Fruit fly (Drosophila melanogaster) whole organism, pupa: ENCODE results near the gene CG13727.

Experiments used
- CG10348 ChIP-seq: fragments of 200-800 bp; sonication (Bioruptor generic); IDR thresholded peaks from 2 replicates; pipeline ENCODE4 v1.3.6; 2022; ENCODE audit warnings: missing biosample characterization, missing genetic modification characterization
- CG12605 ChIP-seq: fragments of 200-800 bp; sonication (Bioruptor generic); IDR thresholded peaks from 2 replicates; pipeline ENCODE4 v1.3.6; 2022; ENCODE audit warnings: missing biosample characterization, missing genetic modification characterization
- CG17806 ChIP-seq: fragments of 200-800 bp; sonication (Bioruptor generic); optimal IDR thresholded peaks from 2 replicates; lab custom pipeline; 2018; ENCODE audit warnings: missing biosample characterization, mild to moderate bottlenecking, missing genetic modification characterization, moderate library complexity
- CG4496 ChIP-seq: fragments of 200-800 bp; sonication (Bioruptor generic); IDR thresholded peaks from 3 replicates; pipeline ENCODE4 v1.3.6; 2022; ENCODE audit warnings: missing biosample characterization, missing genetic modification characterization
- CG8159 ChIP-seq: fragments of 200-800 bp; sonication (Bioruptor generic); optimal IDR thresholded peaks from 3 replicates; lab custom pipeline; 2018; ENCODE audit warnings: missing biosample characterization, mild to moderate bottlenecking, missing genetic modification characterization, moderate library complexity
- CG8301 ChIP-seq: fragments of 200-800 bp; sonication (Bioruptor generic); optimal IDR thresholded peaks from 2 replicates; lab custom pipeline; 2018; ENCODE audit warnings: missing biosample characterization, mild to moderate bottlenecking, missing genetic modification characterization
- EcR ChIP-seq: fragments of 200-800 bp; sonication (Bioruptor generic); optimal IDR thresholded peaks from 3 replicates; lab custom pipeline; 2019; ENCODE audit warnings: missing biosample characterization, missing genetic modification characterization, mild to moderate bottlenecking, moderate library complexity, missing genetic modification reagents
- Pif1B ChIP-seq: fragments of 200-800 bp; sonication (Bioruptor generic); optimal IDR thresholded peaks from 3 replicates; lab custom pipeline; 2016; ENCODE audit warnings: missing biosample characterization, missing genetic modification characterization
- fd96Ca ChIP-seq: fragments of 200-800 bp; sonication (Bioruptor generic); IDR thresholded peaks from 3 replicates; pipeline ENCODE4 v1.3.6; 2022; ENCODE audit warnings: missing biosample characterization, missing genetic modification characterization

DNA sequence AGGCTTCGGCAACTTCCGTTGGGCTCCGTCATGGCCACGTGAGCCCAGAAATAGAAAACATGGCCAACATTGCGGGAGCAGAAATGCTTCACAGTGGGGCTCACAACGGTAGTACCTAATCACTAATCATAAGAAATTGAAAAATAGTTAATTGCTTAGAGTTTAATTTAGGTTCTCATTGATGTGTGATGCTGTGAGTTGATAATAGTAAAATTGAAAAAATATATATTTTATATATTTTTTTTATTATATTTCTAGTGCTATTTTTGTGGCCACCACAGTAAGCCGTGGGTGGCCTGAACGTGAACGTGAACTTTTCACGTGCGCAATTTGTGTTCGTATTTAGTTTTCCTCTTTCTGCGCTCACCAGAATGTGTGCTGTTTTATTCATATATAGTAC is 30.6 kb downstream of the CG13727 start:
- TF ChIP-seq CG8159 (tag; lab: Kevin White, UChicago): no peak
- no peak for TF ChIP-seq EcR (GFP tag; lab: Kevin White, UChicago)
- no peak for TF ChIP-seq CG17806 (tag; lab: Kevin White, UChicago)
- no peak for TF ChIP-seq fd96Ca (GFP tag; lab: Robert Waterston, UW)
- TF ChIP-seq Pif1B (GFP tag; lab: Kevin White, UChicago): no peak
- TF ChIP-seq CG12605 (GFP tag; lab: Robert Waterston, UW): no peak
- no peak for TF ChIP-seq CG4496 (GFP tag; lab: Robert Waterston, UW)
- TF ChIP-seq CG8301: no peak
- no peak for TF ChIP-seq CG10348 (GFP tag; lab: Robert Waterston, UW)
